Worm (Caenorhabditis elegans) whole organism, L1 larva: Measurements from ENCODE around the gene srw-33.

ENCODE experiments used
- C34B4.2 ChIP-seq: sonication (generic microtip); optimal IDR thresholded peaks from 2 replicates; lab custom pipeline; 2017; ENCODE audit warnings: mild to moderate bottlenecking, missing genetic modification characterization, missing compliant biosample characterization
- aha-1 ChIP-seq: fragments of 150-350 bp; optimal IDR thresholded peaks from 2 replicates; lab custom pipeline; 2014; ENCODE audit warnings: missing biosample characterization, missing genetic modification characterization
- ama-1 ChIP-seq: fragments of 150-350 bp; optimal IDR thresholded peaks from 2 replicates; lab custom pipeline; 2014
- blmp-1 ChIP-seq: fragments of 150-350 bp; optimal IDR thresholded peaks from 2 replicates; lab custom pipeline; 2014; ENCODE audit warnings: missing biosample characterization, missing genetic modification characterization
- nhr-11 ChIP-seq: fragments of 150-350 bp; optimal IDR thresholded peaks from 2 replicates; lab custom pipeline; 2014; ENCODE audit warnings: missing biosample characterization, missing genetic modification characterization
- nhr-28 ChIP-seq: fragments of 150-350 bp; optimal IDR thresholded peaks from 2 replicates; lab custom pipeline; 2014; ENCODE audit warnings: missing biosample characterization, missing genetic modification characterization

- no peak for TF ChIP-seq ama-1 (lab: Kevin White, UChicago)
- no peak for TF ChIP-seq aha-1 (tag; lab: Kevin White, UChicago)
- no peak for TF ChIP-seq nhr-28 (tag; lab: Kevin White, UChicago)
- TF ChIP-seq blmp-1 (tag; lab: Kevin White, UChicago) = no peak
- TF ChIP-seq C34B4.2 (tag; lab: Kevin White, UChicago) = no peak
- no peak for TF ChIP-seq nhr-11
Measured at ce11 chrV:15448408-15448807, 2.9 kb downstream of the srw-33 start, which contains the start of gene T26H5.4.
